Worm (Caenorhabditis elegans) whole organism, mixed stage, embryonic: ENCODE results near the gene alg-1.

Experiments used
- M03D4.4 ChIP-seq: sonication (generic microtip); optimal IDR thresholded peaks from 2 replicates; lab custom pipeline; 2017; ENCODE audit warnings: mild to moderate bottlenecking, missing genetic modification characterization, missing compliant biosample characterization
- ceh-39 ChIP-seq: fragments of 150-350 bp; optimal IDR thresholded peaks from 2 replicates; lab custom pipeline; 2014; ENCODE audit warnings: missing biosample characterization, missing genetic modification characterization
- ces-1 ChIP-seq: fragments of 150-350 bp; optimal IDR thresholded peaks from 2 replicates; lab custom pipeline; 2014; ENCODE audit warnings: missing biosample characterization, missing genetic modification reagents, missing genetic modification characterization
- elt-3 ChIP-seq: fragments of 150-350 bp; optimal IDR thresholded peaks from 2 replicates; lab custom pipeline; 2014; ENCODE audit warnings: missing biosample characterization, missing genetic modification characterization
- lin-13 ChIP-seq: fragments of 150-350 bp; optimal IDR thresholded peaks from 2 replicates; lab custom pipeline; 2014; ENCODE audit warnings: missing biosample characterization, missing genetic modification characterization
- lsy-2 ChIP-seq: fragments of 150-350 bp; optimal IDR thresholded peaks from 2 replicates; lab custom pipeline; 2014; ENCODE audit warnings: missing biosample characterization, missing genetic modification characterization
- mab-5 ChIP-seq: fragments of 150-350 bp; optimal IDR thresholded peaks from 2 replicates; lab custom pipeline; 2014; ENCODE audit warnings: missing biosample characterization, missing genetic modification characterization
- mep-1 ChIP-seq: fragments of 150-350 bp; optimal IDR thresholded peaks from 2 replicates; lab custom pipeline; 2017; ENCODE audit warnings: missing biosample characterization, missing genetic modification reagents, missing genetic modification characterization, inconsistent platforms
- nhr-237 ChIP-seq: fragments of 150-350 bp; optimal IDR thresholded peaks from 2 replicates; lab custom pipeline; 2014; ENCODE audit warnings: missing biosample characterization, missing genetic modification characterization
- pha-4 ChIP-seq: fragments of 150-350 bp; optimal IDR thresholded peaks from 2 replicates; lab custom pipeline; 2018; ENCODE audit warnings: missing biosample characterization, missing genetic modification reagents, missing genetic modification characterization
- snpc-4 ChIP-seq: fragments of 150-350 bp; optimal IDR thresholded peaks from 2 replicates; lab custom pipeline; 2014; ENCODE audit warnings: missing biosample characterization, missing genetic modification characterization
- sptf-1 ChIP-seq: sonication (generic microtip); optimal IDR thresholded peaks from 2 replicates; lab custom pipeline; 2017; ENCODE audit warnings: mild to moderate bottlenecking, missing genetic modification characterization, moderate library complexity, missing compliant biosample characterization
- unc-39 ChIP-seq: fragments of 150-350 bp; optimal IDR thresholded peaks from 2 replicates; lab custom pipeline; 2014; ENCODE audit warnings: missing biosample characterization, missing genetic modification characterization

DNA sequence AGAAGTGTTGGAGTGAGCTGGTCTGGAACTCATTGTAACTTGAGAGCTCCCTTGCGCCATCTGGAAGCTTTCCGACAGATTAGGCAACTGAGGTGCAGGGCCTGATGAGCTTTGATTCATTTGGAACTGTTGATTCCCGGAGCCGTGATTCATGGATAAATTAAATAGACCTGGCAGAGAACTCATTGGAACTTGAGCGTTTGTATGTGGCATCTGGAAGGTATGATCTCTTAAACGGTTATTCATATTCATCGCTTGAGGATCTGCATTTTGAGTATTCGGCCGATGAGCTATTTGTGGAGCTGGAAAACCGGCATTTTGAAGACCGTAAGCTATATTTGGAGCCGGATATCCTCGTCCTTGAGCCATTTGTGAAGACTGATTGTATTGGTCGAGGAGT lies 20.4 kb upstream of the alg-1 start:
- TF ChIP-seq sptf-1 (tag; lab: Kevin White, UChicago) (no peak), ces-1 (no peak), elt-3 (tag; lab: Kevin White, UChicago) (no peak), pha-4 (tag; lab: Kevin White, UChicago) (no peak), ceh-39 (no peak), lin-13 (tag; lab: Kevin White, UChicago) (no peak), unc-39 (tag; lab: Kevin White, UChicago) (no peak), mep-1 (tag; lab: Kevin White, UChicago) (no peak), lsy-2 (tag; lab: Kevin White, UChicago) (no peak), snpc-4 (no peak), M03D4.4 (tag; lab: Kevin White, UChicago) (no peak), mab-5 (no peak), nhr-237 (tag; lab: Kevin White, UChicago) (no peak)
